Worm (Caenorhabditis elegans): ENCODE results near the gene dcap-1.

Gene dcap-1

DNA sequence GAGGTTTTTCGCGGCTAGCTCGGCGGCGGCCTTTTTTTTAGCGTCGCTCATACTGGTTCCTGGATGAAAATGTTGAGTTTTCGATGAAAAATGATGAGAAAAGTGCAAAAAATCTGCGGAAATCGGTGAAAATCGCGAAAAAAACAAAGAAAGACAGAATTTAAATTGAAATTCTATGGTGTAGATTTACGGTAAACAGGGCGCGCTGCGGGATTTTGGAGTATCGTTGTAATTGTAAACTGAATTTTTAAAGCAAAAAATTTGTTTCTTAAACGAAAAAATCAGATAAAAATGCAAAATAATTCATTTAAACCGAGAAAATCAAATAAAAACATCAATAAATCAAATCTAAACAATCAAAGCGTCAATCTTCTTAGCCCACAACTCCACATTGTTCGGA lies at the start of gene dcap-1:
Gene dcap-1 (minus strand): TSS at position 59 of the 400 bp plus-strand sequence.
- TF ChIP-seq unc-39 (tag; optimal IDR thresholded peaks at IDR 0.05) (no peak), lsy-12 (tag; optimal IDR thresholded peaks at IDR 0.05) (no peak), mml-1 (tag; optimal IDR thresholded peaks at IDR 0.05) (no peak), hmg-11 (tag; optimal IDR thresholded peaks at IDR 0.05) (peak; percentile 2), pha-4 (tag; optimal IDR thresholded peaks at IDR 0.05) (peak; percentile 45), fos-1 (tag; optimal IDR thresholded peaks at IDR 0.05) (no peak), ama-1 (optimal IDR thresholded peaks at IDR 0.05) (peak; percentile 12), nhr-25 (tag; optimal IDR thresholded peaks at IDR 0.05) (peak; percentile 3), ztf-4 (tag; optimal IDR thresholded peaks at IDR 0.05) (no peak), ztf-11 (tag; optimal IDR thresholded peaks at IDR 0.05) (no peak), lin-15B (tag; optimal IDR thresholded peaks at IDR 0.05) (peak; percentile 64), R02D3.7 (tag; optimal IDR thresholded peaks at IDR 0.05) (peak; percentile 95), nfya-1 (tag; optimal IDR thresholded peaks at IDR 0.05; ENCODE audit: insufficient read depth) (peak; percentile 21)

DNA sequence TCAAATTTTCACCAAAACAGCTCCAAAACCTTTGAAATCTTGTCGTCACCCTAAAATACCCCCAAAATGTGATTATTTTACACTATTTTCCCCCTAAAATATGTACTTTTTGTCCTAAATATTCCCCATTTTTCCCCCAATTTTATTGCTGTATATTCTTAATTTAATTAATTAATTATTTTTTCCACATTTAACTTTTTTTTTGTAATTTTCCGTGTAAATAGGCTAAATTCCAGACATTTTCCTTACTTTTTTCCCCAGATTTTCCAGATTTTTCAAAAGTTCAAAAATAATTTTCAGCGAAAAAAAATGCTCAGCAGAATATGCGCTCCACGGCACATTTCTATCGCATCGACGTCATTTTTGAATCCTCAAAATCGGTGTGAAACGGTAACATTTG lies 42.6 kb upstream of the dcap-1 start, which contains the start of gene cox-18:
Gene cox-18 (plus strand): TSS at position 301 of the 400 bp plus-strand sequence.
- no peak for TF ChIP-seq jun-1 (tag; optimal IDR thresholded peaks at IDR 0.05)
- TF ChIP-seq hmg-11 (tag; optimal IDR thresholded peaks at IDR 0.05), result no peak
- no peak for TF ChIP-seq nhr-67 (tag; optimal IDR thresholded peaks at IDR 0.05)
- no peak for TF ChIP-seq unc-62 (GFP tag; optimal IDR thresholded peaks at IDR 0.05)
- TF ChIP-seq fkh-10 (GFP tag; optimal IDR thresholded peaks at IDR 0.05), result no peak
- TF ChIP-seq lsy-12 (tag; optimal IDR thresholded peaks at IDR 0.05), result no peak
- TF ChIP-seq mdl-1 (tag; optimal IDR thresholded peaks at IDR 0.05), result no peak
- TF ChIP-seq nhr-12 (tag; optimal IDR thresholded peaks at IDR 0.05), result no peak
- no peak for TF ChIP-seq ama-1 (optimal IDR thresholded peaks at IDR 0.05)
- TF ChIP-seq zag-1 (tag; optimal IDR thresholded peaks at IDR 0.05), result no peak
- no peak for TF ChIP-seq eor-1 (tag; optimal IDR thresholded peaks at IDR 0.05)
- TF ChIP-seq unc-39 (tag; optimal IDR thresholded peaks at IDR 0.05), result no peak
- TF ChIP-seq tbx-2 (tag; optimal IDR thresholded peaks at IDR 0.05), result no peak
- no peak for TF ChIP-seq fkh-2 (tag; optimal IDR thresholded peaks at IDR 0.05)
- no peak for TF ChIP-seq nhr-28 (tag; optimal IDR thresholded peaks at IDR 0.05)
- TF ChIP-seq nhr-23 (tag; optimal IDR thresholded peaks at IDR 0.05), result no peak
- TF ChIP-seq daf-12 (tag; optimal IDR thresholded peaks at IDR 0.05), result no peak
- no peak for TF ChIP-seq egl-5 (tag; optimal IDR thresholded peaks at IDR 0.05)
- TF ChIP-seq sea-2 (GFP tag; optimal IDR thresholded peaks at IDR 0.05), result no peak
- no peak for TF ChIP-seq aly-2 (tag; optimal IDR thresholded peaks at IDR 0.05)

DNA sequence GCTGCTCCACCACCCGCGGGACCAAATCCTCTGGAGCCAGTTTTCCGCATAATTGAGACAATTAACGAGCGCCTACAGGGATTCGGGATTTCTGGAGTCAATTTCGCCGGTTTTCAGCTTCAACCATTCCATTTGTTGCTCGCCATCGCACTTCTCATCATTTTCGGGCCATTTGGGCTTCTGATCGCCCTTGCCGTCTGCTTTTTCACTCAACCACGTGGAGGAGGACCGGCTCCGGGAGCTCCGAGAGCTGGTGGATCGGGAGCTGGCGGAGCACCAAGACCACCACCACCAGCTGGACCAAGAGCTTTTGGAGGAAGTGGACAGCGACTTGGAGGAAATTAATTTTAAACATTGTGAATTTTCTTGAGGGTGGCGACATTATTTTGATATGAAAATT lies 41.6 kb upstream of the dcap-1 start:
- TF ChIP-seq egl-27 (tag; optimal IDR thresholded peaks at IDR 0.05) (no peak), pqm-1 (tag; optimal IDR thresholded peaks at IDR 0.05) (no peak)

DNA sequence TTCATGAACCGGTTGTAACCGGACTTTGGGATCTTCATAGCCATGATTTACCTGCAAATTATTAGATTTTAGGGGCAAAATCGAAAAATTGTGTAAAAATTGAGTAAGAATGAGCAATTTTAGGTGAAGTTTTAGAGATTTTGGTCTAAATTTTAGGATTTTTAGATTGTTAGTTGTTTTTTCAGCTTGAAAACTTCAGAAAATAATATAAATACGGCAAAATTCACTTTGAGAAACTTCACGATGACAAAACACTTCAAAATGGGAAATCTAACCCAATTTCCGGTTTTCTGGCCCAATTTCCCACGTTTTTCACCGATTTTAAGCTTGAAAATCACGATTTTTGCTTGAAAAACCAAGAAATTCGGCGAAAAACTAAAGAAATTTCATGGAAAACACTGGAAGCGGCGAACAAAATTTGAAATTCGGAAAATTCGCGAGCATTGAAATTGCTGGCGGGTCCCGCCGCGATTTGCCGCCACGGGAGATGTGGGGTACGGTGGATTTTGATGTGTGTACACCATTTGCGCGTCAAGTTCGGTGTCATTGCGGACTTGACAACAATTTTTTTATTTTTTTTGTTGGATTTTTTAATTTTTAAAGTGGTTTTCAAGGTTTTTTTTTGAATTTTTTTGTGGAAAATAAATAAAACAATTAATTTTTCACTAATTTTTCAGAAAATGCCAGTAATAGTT lies 39.4 kb upstream of the dcap-1 start, which contains the start of the genes cct-8 and Y55F3AR.2:
Gene cct-8 (minus strand): TSS at position 51 of the 695 bp plus-strand sequence.
Gene Y55F3AR.2 (plus strand): TSS at position 672 of the 695 bp plus-strand sequence.
- no peak for TF ChIP-seq mdl-1 (tag; optimal IDR thresholded peaks at IDR 0.05)
- TF ChIP-seq unc-62 (GFP tag; optimal IDR thresholded peaks at IDR 0.05), result peak; percentile 29
- TF ChIP-seq pqm-1 (tag; optimal IDR thresholded peaks at IDR 0.05), result peak; percentile 83
- peak; percentile 38 for TF ChIP-seq zag-1 (tag; optimal IDR thresholded peaks at IDR 0.05)
- TF ChIP-seq hmg-11 (tag; optimal IDR thresholded peaks at IDR 0.05), result peak; percentile 91
- peak; percentile 40 for TF ChIP-seq ceh-16 (tag; optimal IDR thresholded peaks at IDR 0.05)
- TF ChIP-seq nfya-1 (tag; optimal IDR thresholded peaks at IDR 0.05; ENCODE audit: insufficient read depth), result peak; percentile 99
- no peak for TF ChIP-seq nhr-237 (tag; optimal IDR thresholded peaks at IDR 0.05)
- peak in 1 of 2 experiments; percentile 64 for TF ChIP-seq eor-1 (tag; optimal IDR thresholded peaks at IDR 0.05)
- peak; percentile 89 for TF ChIP-seq ceh-82 (tag; optimal IDR thresholded peaks at IDR 0.05)
- peak; percentile 84 for TF ChIP-seq snpc-4 (tag; optimal IDR thresholded peaks at IDR 0.05)
- TF ChIP-seq ZK546.5 (tag; optimal IDR thresholded peaks at IDR 0.05), result peak; percentile 51
- TF ChIP-seq ztf-11 (tag; optimal IDR thresholded peaks at IDR 0.05), result no peak
- peak; percentile 49 for TF ChIP-seq nhr-76 (tag; optimal IDR thresholded peaks at IDR 0.05)
- peak; percentile 80 for TF ChIP-seq elt-1 (tag; optimal IDR thresholded peaks at IDR 0.05)
- TF ChIP-seq aly-2 (tag; optimal IDR thresholded peaks at IDR 0.05), result peak; percentile 78
- TF ChIP-seq lin-15B (tag; optimal IDR thresholded peaks at IDR 0.05), result peak; percentile 95
- TF ChIP-seq tbx-2 (tag; optimal IDR thresholded peaks at IDR 0.05), result peak; percentile 94
- peak; percentile 76 for TF ChIP-seq elt-2 (tag; optimal IDR thresholded peaks at IDR 0.05)
- no peak for TF ChIP-seq sea-2 (GFP tag; optimal IDR thresholded peaks at IDR 0.05)
- TF ChIP-seq R02D3.7 (tag; optimal IDR thresholded peaks at IDR 0.05), result peak; percentile 94
- peak; percentile 78 for TF ChIP-seq ama-1 (optimal IDR thresholded peaks at IDR 0.05)
- TF ChIP-seq nhr-11 (tag; optimal IDR thresholded peaks at IDR 0.05), result no peak
- peak; percentile 92 for TF ChIP-seq skn-1 (tag; optimal IDR thresholded peaks at IDR 0.05)
- peak; percentile 98 for TF ChIP-seq nhr-23 (tag; optimal IDR thresholded peaks at IDR 0.05)
- no peak for TF ChIP-seq nhr-12 (tag; optimal IDR thresholded peaks at IDR 0.05)
- TF ChIP-seq fos-1 (tag; optimal IDR thresholded peaks at IDR 0.05), result no peak
- TF ChIP-seq mml-1 (tag; optimal IDR thresholded peaks at IDR 0.05), result no peak
- peak; percentile 93 for TF ChIP-seq ceh-28 (tag; optimal IDR thresholded peaks at IDR 0.05)
- TF ChIP-seq nhr-67 (tag; optimal IDR thresholded peaks at IDR 0.05), result peak; percentile 65
- no peak for TF ChIP-seq ceh-9 (tag; optimal IDR thresholded peaks at IDR 0.05)
- TF ChIP-seq nhr-77 (tag; optimal IDR thresholded peaks at IDR 0.05), result peak; percentile 91
- TF ChIP-seq nhr-43 (tag; optimal IDR thresholded peaks at IDR 0.05; ENCODE audit: poor library complexity, severe bottlenecking), result peak; percentile 97

Measured in whole organism, L3 larva.